Fruit fly (Drosophila melanogaster) whole organism, wandering third instar larva: ENCODE measurements around the gene mag.
"Not testable (repeated sequence)": the region's sequence is repeated elsewhere in the genome, so short reads cannot be mapped to it uniquely, and the experiment has no call there.

Experiments
- Abd-B ChIP-seq: fragments of >200 bp; optimal IDR thresholded peaks from 2 replicates; lab custom pipeline; 2017; ENCODE audit warnings: missing biosample characterization, missing genetic modification characterization
- CG32264 ChIP-seq: fragments of 200-800 bp; sonication (Bioruptor generic); optimal IDR thresholded peaks from 2 replicates; lab custom pipeline; 2016; ENCODE audit warnings: missing biosample characterization, missing genetic modification characterization
- CG9705 ChIP-seq: fragments of 200-800 bp; sonication (Bioruptor generic); optimal IDR thresholded peaks from 2 replicates; lab custom pipeline; 2018; ENCODE audit warnings: missing biosample characterization, mild to moderate bottlenecking, missing genetic modification characterization
- CrebA ChIP-seq: fragments of 200-800 bp; sonication (Bioruptor generic); optimal IDR thresholded peaks from 2 replicates; lab custom pipeline; 2016; ENCODE audit warnings: missing biosample characterization, mild to moderate bottlenecking, missing genetic modification characterization, borderline replicate concordance
- Dfd ChIP-seq: fragments of >200 bp; optimal IDR thresholded peaks from 2 replicates; lab custom pipeline; 2017; ENCODE audit warnings: missing biosample characterization, missing genetic modification characterization
- Dif ChIP-seq: fragments of 200-275, 200-300 bp; sonication (Bioruptor generic); optimal IDR thresholded peaks from 2 replicates; lab custom pipeline; 2018; ENCODE audit warnings: missing biosample characterization, missing genetic modification characterization; ENCODE audit not compliant: partially characterized antibody
- GATAd ChIP-seq: sonication (Bioruptor generic); optimal IDR thresholded peaks from 2 replicates; lab custom pipeline; 2016; ENCODE audit warnings: missing biosample characterization, missing genetic modification characterization
- HLH106 ChIP-seq: fragments of 200-800 bp; optimal IDR thresholded peaks from 3 replicates; lab custom pipeline; 2019; ENCODE audit warnings: missing biosample characterization, mild to moderate bottlenecking, missing genetic modification characterization, moderate library complexity
- Hnf4 ChIP-seq: fragments of 200-800 bp; sonication (Bioruptor generic); optimal IDR thresholded peaks from 2 replicates; lab custom pipeline; 2016; ENCODE audit warnings: missing biosample characterization, mild to moderate bottlenecking, missing genetic modification characterization
- Hr78 ChIP-seq: fragments of >200 bp; optimal IDR thresholded peaks from 2 replicates; lab custom pipeline; 2017; ENCODE audit warnings: missing biosample characterization, missing genetic modification characterization
- Hr83 ChIP-seq: fragments of 200-300 bp; sonication (Bioruptor generic); optimal IDR thresholded peaks from 2 replicates; lab custom pipeline; 2016; ENCODE audit warnings: missing biosample characterization, mild to moderate bottlenecking, missing genetic modification characterization, moderate library complexity; ENCODE audit not compliant: poor library complexity, severe bottlenecking
- Jra ChIP-seq: sonication (Bioruptor generic); optimal IDR thresholded peaks from 2 replicates; lab custom pipeline; 2016; ENCODE audit warnings: missing biosample characterization, missing genetic modification characterization
- Mio ChIP-seq: sonication (Bioruptor generic); optimal IDR thresholded peaks from 2 replicates; lab custom pipeline; 2016; ENCODE audit warnings: missing biosample characterization, missing genetic modification characterization
- Myc ChIP-seq: fragments of >200 bp; optimal IDR thresholded peaks from 2 replicates; lab custom pipeline; 2017
- N ChIP-seq: fragments of >200 bp; optimal IDR thresholded peaks from 2 replicates; lab custom pipeline; 2018; ENCODE audit warnings: missing biosample characterization, missing external identifiers, missing genetic modification characterization
- OdsH ChIP-seq: fragments of 200-800 bp; sonication (Bioruptor generic); optimal IDR thresholded peaks from 2 replicates; lab custom pipeline; 2016; ENCODE audit warnings: missing biosample characterization, mild to moderate bottlenecking, missing genetic modification characterization
- Rel ChIP-seq, 2 experiments: fragments of 200-800 bp; sonication (Bioruptor generic) in 1 of 2; optimal IDR thresholded peaks; 2 replicates in 1 of 2; 3 replicates in 1 of 2; lab custom pipeline; 2016 to 2019; ENCODE audit warnings: mild to moderate bottlenecking in 2 of 2, missing biosample characterization in 2 of 2, missing genetic modification characterization in 2 of 2, moderate library complexity in 1 of 2
- Sp1 ChIP-seq: fragments of 200-800 bp; sonication (Bioruptor generic); optimal IDR thresholded peaks from 3 replicates; lab custom pipeline; 2019; ENCODE audit warnings: missing biosample characterization, mild to moderate bottlenecking, missing genetic modification characterization, moderate library complexity
- Vsx2 ChIP-seq: fragments of 200-300, 225-300 bp; sonication (Bioruptor generic); optimal IDR thresholded peaks from 2 replicates; lab custom pipeline; 2018; ENCODE audit warnings: missing biosample characterization, missing genetic modification characterization; ENCODE audit not compliant: partially characterized antibody
- br ChIP-seq: fragments of 200-800 bp; sonication (Bioruptor generic); optimal IDR thresholded peaks from 2 replicates; lab custom pipeline; 2016; ENCODE audit warnings: missing biosample characterization, missing genetic modification characterization
- brk ChIP-seq: fragments of 200-800 bp; sonication (Bioruptor generic); optimal IDR thresholded peaks from 2 replicates; lab custom pipeline; 2016; ENCODE audit warnings: missing biosample characterization, mild to moderate bottlenecking, missing genetic modification characterization
- dl ChIP-seq, 2 experiments: fragments of 175-275, 200-275 bp in 1 of 2; fragments of 200-275 bp in 1 of 2; sonication (Bioruptor generic); optimal IDR thresholded peaks; lab custom pipeline; 2018; ENCODE audit warnings: mild to moderate bottlenecking in 2 of 2, missing biosample characterization in 2 of 2, missing genetic modification characterization in 2 of 2, moderate library complexity in 2 of 2; ENCODE audit not compliant: partially characterized antibody in 2 of 2, insufficient read depth in 1 of 2
- dmrt93B ChIP-seq: fragments of 200-800 bp; sonication (Bioruptor generic); optimal IDR thresholded peaks from 2 replicates; lab custom pipeline; 2018; ENCODE audit warnings: missing biosample characterization, mild to moderate bottlenecking, missing genetic modification characterization
- dsf ChIP-seq: sonication (Bioruptor generic); optimal IDR thresholded peaks from 2 replicates; lab custom pipeline; 2016; ENCODE audit warnings: missing biosample characterization, missing genetic modification characterization, borderline replicate concordance
- ey ChIP-seq: fragments of 200-800 bp; sonication (Bioruptor generic); optimal IDR thresholded peaks from 2 replicates; lab custom pipeline; 2016; ENCODE audit warnings: missing biosample characterization, missing genetic modification characterization
- foxo ChIP-seq, 2 experiments: fragments of 200-800 bp; sonication (Bioruptor generic); optimal IDR thresholded peaks; 2 replicates in 1 of 2; 3 replicates in 1 of 2; lab custom pipeline; 2016 to 2017; ENCODE audit warnings: missing biosample characterization in 2 of 2, missing genetic modification characterization in 2 of 2
- fru ChIP-seq: fragments of 200-800 bp; sonication (Bioruptor generic); optimal IDR thresholded peaks from 3 replicates; lab custom pipeline; 2016; ENCODE audit warnings: missing biosample characterization, mild to moderate bottlenecking, missing genetic modification characterization
- h ChIP-seq: fragments of 200-800 bp; sonication (Bioruptor generic); optimal IDR thresholded peaks from 3 replicates; lab custom pipeline; 2016; ENCODE audit warnings: missing biosample characterization, mild to moderate bottlenecking, missing genetic modification characterization
- jim ChIP-seq: fragments of 175-275, 200-325 bp; sonication (Bioruptor generic); optimal IDR thresholded peaks from 2 replicates; lab custom pipeline; 2016; ENCODE audit warnings: missing biosample characterization, mild to moderate bottlenecking, missing genetic modification characterization
- lola ChIP-seq: fragments of >200 bp; optimal IDR thresholded peaks from 2 replicates; lab custom pipeline; 2017; ENCODE audit warnings: missing biosample characterization, missing genetic modification characterization
- pan ChIP-seq: fragments of >200 bp; optimal IDR thresholded peaks from 2 replicates; lab custom pipeline; 2017
- psq ChIP-seq: fragments of 200-800 bp; sonication (Bioruptor generic); optimal IDR thresholded peaks from 3 replicates; lab custom pipeline; 2017; ENCODE audit warnings: missing biosample characterization, mild to moderate bottlenecking, missing genetic modification characterization, moderate library complexity
- rgr ChIP-seq: fragments of 200-800 bp; sonication (Bioruptor generic); optimal IDR thresholded peaks from 3 replicates; lab custom pipeline; 2016; ENCODE audit warnings: missing biosample characterization, mild to moderate bottlenecking, missing genetic modification characterization
- sage ChIP-seq: fragments of 200-800 bp; sonication (Bioruptor generic); optimal IDR thresholded peaks from 2 replicates; lab custom pipeline; 2016; ENCODE audit warnings: missing biosample characterization, mild to moderate bottlenecking, missing genetic modification characterization
- sv ChIP-seq: fragments of 200-800 bp; sonication (Bioruptor generic); optimal IDR thresholded peaks from 3 replicates; lab custom pipeline; 2016; ENCODE audit warnings: missing biosample characterization, missing genetic modification characterization
- tai ChIP-seq: sonication (Bioruptor generic); optimal IDR thresholded peaks from 2 replicates; lab custom pipeline; 2016; ENCODE audit warnings: missing biosample characterization, missing genetic modification characterization
- usp ChIP-seq: fragments of >200 bp; optimal IDR thresholded peaks from 2 replicates; lab custom pipeline; 2017; ENCODE audit warnings: missing biosample characterization, missing genetic modification characterization
- woc ChIP-seq: sonication (Bioruptor generic); optimal IDR thresholded peaks from 2 replicates; lab custom pipeline; 2016; ENCODE audit warnings: missing biosample characterization, mild to moderate bottlenecking, missing genetic modification characterization

The mag gene

dm6 chr3L:20503886-20504285 is 43.4 kb downstream of the mag start, which contains the start of gene CG17637:
CG17637 (plus strand) TSS chr3L:20504186.
- TF ChIP-seq CG9705, br, usp (GFP tag; lab: Kevin White, UChicago): not testable (repeated sequence)
- TF ChIP-seq, all 38 proteins: peak for 0; not testable (repeated sequence) for 38

- no peak for TF ChIP-seq sv (GFP tag; lab: Kevin White, UChicago)
- no peak for TF ChIP-seq Hnf4 (GFP tag; lab: Kevin White, UChicago)
- TF ChIP-seq pan (lab: Kevin White, UChicago) = no peak
- TF ChIP-seq jim (GFP tag; lab: Kevin White, UChicago) = no peak
- no peak for TF ChIP-seq tai (GFP tag; lab: Kevin White, UChicago)
- no peak for TF ChIP-seq Dif
Observed at dm6 chr3L:20505732-20506131, 45.2 kb downstream of the mag start, which contains the start of gene CG5078. CG5078 (plus strand) TSS chr3L:20506032.

- TF ChIP-seq foxo (GFP tag; optimal IDR thresholded peaks at IDR 0.05; lab: Kevin White, UChicago) (no peak), Hnf4 (GFP tag; lab: Kevin White, UChicago) (no peak), CrebA (GFP tag; lab: Kevin White, UChicago) (no peak), sv (GFP tag; lab: Kevin White, UChicago) (no peak), pan (lab: Kevin White, UChicago) (no peak), OdsH (GFP tag; lab: Kevin White, UChicago) (no peak), Myc (lab: Kevin White, UChicago) (no peak), Sp1 (no peak), woc (GFP tag; lab: Kevin White, UChicago) (no peak), N (GFP tag; lab: Kevin White, UChicago) (no peak), dl (GFP tag; optimal IDR thresholded peaks at IDR 0.05; lab: Kevin White, UChicago; ENCODE audit: insufficient read depth in 1 of 2, partially characterized antibody in 2 of 2) (no peak), h (GFP tag; lab: Kevin White, UChicago) (no peak)
Observed at dm6 chr3L:20507552-20507951, 47.1 kb downstream of the mag start.

- peak; percentile 56 for TF ChIP-seq dsf (GFP tag; lab: Kevin White, UChicago)
- peak; percentile 92 for TF ChIP-seq rgr (GFP tag; lab: Kevin White, UChicago)
- TF ChIP-seq Hnf4 (GFP tag; lab: Kevin White, UChicago) = peak; percentile 89
- TF ChIP-seq Dfd (GFP tag; lab: Kevin White, UChicago) = no peak
- no peak for TF ChIP-seq N (GFP tag; lab: Kevin White, UChicago)
- peak; percentile 91 for TF ChIP-seq Sp1
- TF ChIP-seq Myc (lab: Kevin White, UChicago) = no peak
- peak; percentile 81 for TF ChIP-seq CG32264 (GFP tag; lab: Kevin White, UChicago)
- TF ChIP-seq Abd-B (GFP tag; lab: Kevin White, UChicago) = no peak
- TF ChIP-seq ey (GFP tag; lab: Kevin White, UChicago) = peak; percentile 92
- peak; percentile 89 for TF ChIP-seq Jra (GFP tag; lab: Kevin White, UChicago)
- TF ChIP-seq h (GFP tag; lab: Kevin White, UChicago) = peak; percentile 97
- TF ChIP-seq HLH106 (tag; lab: Kevin White, UChicago) = peak; percentile 87
- peak; percentile 85 for TF ChIP-seq CG9705 (GFP tag; lab: Kevin White, UChicago)
- peak; percentile 91 for TF ChIP-seq psq (GFP tag; lab: Kevin White, UChicago)
- TF ChIP-seq dmrt93B (GFP tag; lab: Kevin White, UChicago) = peak; percentile 89
- no peak for TF ChIP-seq usp (GFP tag; lab: Kevin White, UChicago)
- TF ChIP-seq Hr78 (GFP tag; lab: Kevin White, UChicago) = no peak
- peak; percentile 76 for TF ChIP-seq brk
- TF ChIP-seq foxo (GFP tag; optimal IDR thresholded peaks at IDR 0.05; lab: Kevin White, UChicago) = peak; percentile 17 to 95
- TF ChIP-seq woc (GFP tag; lab: Kevin White, UChicago) = peak; percentile 92
- peak; percentile 91 for TF ChIP-seq tai (GFP tag; lab: Kevin White, UChicago)
- peak; percentile 93 for TF ChIP-seq OdsH (GFP tag; lab: Kevin White, UChicago)
- TF ChIP-seq Mio = peak; percentile 45
- TF ChIP-seq Dif = peak; percentile 48
- peak; percentile 43 for TF ChIP-seq GATAd (GFP tag; lab: Kevin White, UChicago)
- TF ChIP-seq CrebA (GFP tag; lab: Kevin White, UChicago) = no peak
- TF ChIP-seq sv (GFP tag; lab: Kevin White, UChicago) = peak; percentile 79
- TF ChIP-seq br (GFP tag; lab: Kevin White, UChicago) = peak; percentile 91
- TF ChIP-seq Rel (GFP tag; optimal IDR thresholded peaks at IDR 0.05; lab: Kevin White, UChicago) = peak; percentile 38
- TF ChIP-seq Rel (tag; optimal IDR thresholded peaks at IDR 0.05; lab: Kevin White, UChicago) = no peak
- no peak for TF ChIP-seq lola
- peak; percentile 87 for TF ChIP-seq sage (GFP tag; lab: Kevin White, UChicago)
- TF ChIP-seq fru (GFP tag; lab: Kevin White, UChicago) = peak; percentile 93
- no peak for TF ChIP-seq pan (lab: Kevin White, UChicago)
- peak; percentile 21 for TF ChIP-seq Vsx2
- TF ChIP-seq dl (GFP tag; optimal IDR thresholded peaks at IDR 0.05; lab: Kevin White, UChicago; ENCODE audit: insufficient read depth in 1 of 2, partially characterized antibody in 2 of 2) = peak; percentile 2 to 53
- TF ChIP-seq jim (GFP tag; lab: Kevin White, UChicago) = peak; percentile 75
- TF ChIP-seq Hr83 (GFP tag; lab: Kevin White, UChicago) = peak; percentile 88
Observed at dm6 chr3L:20508136-20508635, 47.7 kb downstream of the mag start.
